Worm (Caenorhabditis elegans) whole organism, L3 larva: ENCODE measurements around the gene srx-121.

Experiments
- R02D3.7 ChIP-seq: fragments of 150-350 bp; optimal IDR thresholded peaks from 2 replicates; lab custom pipeline; 2014; ENCODE audit warnings: missing biosample characterization, missing genetic modification characterization
- ZK546.5 ChIP-seq: sonication (generic microtip); optimal IDR thresholded peaks from 2 replicates; lab custom pipeline; 2017; ENCODE audit warnings: missing biosample characterization, missing genetic modification characterization
- ceh-16 ChIP-seq: sonication (generic microtip); optimal IDR thresholded peaks from 2 replicates; lab custom pipeline; 2017; ENCODE audit warnings: missing biosample characterization, missing genetic modification characterization
- ceh-28 ChIP-seq: fragments of 150-350 bp; optimal IDR thresholded peaks from 2 replicates; lab custom pipeline; 2014; ENCODE audit warnings: missing biosample characterization, missing genetic modification reagents, missing genetic modification characterization
- ceh-9 ChIP-seq: sonication (generic microtip); optimal IDR thresholded peaks from 2 replicates; lab custom pipeline; 2018; ENCODE audit warnings: missing biosample characterization, missing genetic modification characterization
- elt-3 ChIP-seq, 3 experiments: fragments of 150-350 bp in 1 of 3; sonication (generic microtip) in 2 of 3; optimal IDR thresholded peaks; 2 replicates in 2 of 3; 4 replicates in 1 of 3; lab custom pipeline; 2014 to 2017; ENCODE audit warnings: missing biosample characterization in 3 of 3, missing genetic modification characterization in 3 of 3
- mdl-1 ChIP-seq: fragments of 150-350 bp; optimal IDR thresholded peaks from 2 replicates; lab custom pipeline; 2014; ENCODE audit warnings: missing biosample characterization, missing genetic modification characterization
- nhr-11 ChIP-seq: fragments of 150-350 bp; optimal IDR thresholded peaks from 2 replicates; lab custom pipeline; 2014; ENCODE audit warnings: missing biosample characterization, missing genetic modification characterization
- nhr-25 ChIP-seq: sonication (generic microtip); optimal IDR thresholded peaks from 2 replicates; lab custom pipeline; 2017; ENCODE audit warnings: missing biosample characterization, missing genetic modification characterization
- nhr-77 ChIP-seq: fragments of 150-350 bp; optimal IDR thresholded peaks from 2 replicates; lab custom pipeline; 2014; ENCODE audit warnings: missing biosample characterization, missing genetic modification characterization
- zag-1 ChIP-seq: fragments of 150-350 bp; optimal IDR thresholded peaks from 2 replicates; lab custom pipeline; 2014; ENCODE audit warnings: missing biosample characterization, missing genetic modification characterization

DNA sequence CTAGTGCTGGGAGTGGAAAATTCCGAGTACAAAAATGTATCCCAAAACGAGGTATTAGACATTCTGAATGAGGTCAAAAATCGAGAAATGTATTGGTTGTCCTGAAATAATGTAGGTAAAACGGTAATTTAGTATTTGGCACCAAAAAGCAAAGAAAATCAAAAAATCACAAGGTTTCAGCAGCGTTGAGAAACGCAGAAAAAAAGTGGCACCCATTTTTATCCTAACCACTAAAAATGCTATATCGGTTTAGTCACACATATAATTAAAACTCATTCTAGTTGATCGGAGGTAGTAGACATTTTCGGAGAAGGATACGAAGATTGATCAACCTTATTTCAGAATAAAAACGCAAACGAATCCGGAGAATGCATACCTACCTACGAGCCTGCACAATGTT, at the start of gene srx-121:
- TF ChIP-seq nhr-25 (no peak), ceh-16 (tag; lab: Kevin White, UChicago) (no peak), nhr-77 (tag; lab: Kevin White, UChicago) (no peak), ceh-28 (tag; lab: Kevin White, UChicago) (no peak), ZK546.5 (no peak), elt-3 (tag; optimal IDR thresholded peaks at IDR 0.05; lab: Kevin White, UChicago) (no peak), mdl-1 (tag; lab: Kevin White, UChicago) (no peak), zag-1 (tag; lab: Kevin White, UChicago) (no peak), ceh-9 (tag; lab: Kevin White, UChicago) (no peak), R02D3.7 (no peak), nhr-11 (tag; lab: Kevin White, UChicago) (no peak)
